Fruit fly (Drosophila melanogaster) whole organism, embryonic: Measurements from ENCODE around the gene JMJD5.

ENCODE experiments used
- Aef1 ChIP-seq: fragments of 200-800 bp; sonication (Bioruptor generic); IDR thresholded peaks from 3 replicates; pipeline ENCODE4 v1.3.6; 2022; ENCODE audit warnings: missing biosample characterization, missing genetic modification characterization
- CG10366 ChIP-seq: fragments of 200-800 bp; sonication (Bioruptor generic); IDR thresholded peaks from 2 replicates; pipeline ENCODE4 v1.3.6; 2022; ENCODE audit warnings: missing biosample characterization, missing genetic modification characterization
- CG10462 ChIP-seq: fragments of 200-800 bp; sonication (Bioruptor generic); optimal IDR thresholded peaks from 2 replicates; lab custom pipeline; 2016; ENCODE audit warnings: missing biosample characterization, missing genetic modification characterization
- CG13424 ChIP-seq: fragments of 200-800 bp; sonication (Bioruptor generic); optimal IDR thresholded peaks from 2 replicates; lab custom pipeline; 2019; ENCODE audit warnings: missing biosample characterization, mild to moderate bottlenecking, missing genetic modification characterization, moderate library complexity
- CG13624 ChIP-seq: fragments of 200-800 bp; sonication (Bioruptor generic); optimal IDR thresholded peaks from 2 replicates; lab custom pipeline; 2016; ENCODE audit warnings: missing biosample characterization, missing genetic modification characterization
- CG14441 ChIP-seq: fragments of 200-800 bp; sonication (Bioruptor generic); IDR thresholded peaks from 2 replicates; pipeline ENCODE4 v1.3.6; 2022; ENCODE audit warnings: missing biosample characterization, missing genetic modification characterization
- CG16813 ChIP-seq: fragments of 200-800 bp; sonication (Bioruptor generic); IDR thresholded peaks from 3 replicates; pipeline ENCODE4 v1.3.6; 2022; ENCODE audit warnings: missing biosample characterization, missing genetic modification characterization; ENCODE audit not compliant: partially characterized antibody
- CG3995 ChIP-seq: fragments of 200-800 bp; sonication (Bioruptor generic); optimal IDR thresholded peaks from 3 replicates; lab custom pipeline; 2016; ENCODE audit warnings: missing biosample characterization, missing genetic modification characterization
- CG4820 ChIP-seq: fragments of 200-800 bp; sonication (Bioruptor generic); optimal IDR thresholded peaks from 3 replicates; lab custom pipeline; 2016; ENCODE audit warnings: missing biosample characterization, missing genetic modification characterization
- CG7928 ChIP-seq: fragments of 200-800 bp; sonication (Bioruptor generic); optimal IDR thresholded peaks from 2 replicates; lab custom pipeline; 2017; ENCODE audit warnings: missing biosample characterization, mild to moderate bottlenecking, missing genetic modification characterization
- CG8281 ChIP-seq: fragments of 200-800 bp; sonication (Bioruptor generic); optimal IDR thresholded peaks from 2 replicates; lab custom pipeline; 2018; ENCODE audit warnings: missing biosample characterization, mild to moderate bottlenecking, missing genetic modification characterization, moderate library complexity
- CG8290 ChIP-seq, 3 experiments: fragments of 200-800 bp; sonication (Bioruptor generic); optimal IDR thresholded peaks; 2 replicates each; lab custom pipeline; 2016 to 2019; ENCODE audit warnings: missing biosample characterization in 3 of 3, missing genetic modification characterization in 3 of 3, mild to moderate bottlenecking in 2 of 3, moderate library complexity in 1 of 3
- CG9876 ChIP-seq: fragments of 200-800 bp; sonication (Bioruptor generic); optimal IDR thresholded peaks from 2 replicates; lab custom pipeline; 2016; ENCODE audit warnings: missing biosample characterization, missing genetic modification characterization
- CrebB ChIP-seq: fragments of 200-800 bp; sonication (Bioruptor generic); optimal IDR thresholded peaks from 3 replicates; lab custom pipeline; 2018; ENCODE audit warnings: missing biosample characterization, mild to moderate bottlenecking, missing genetic modification characterization
- Dfd ChIP-seq, 2 experiments: fragments of >200 bp; optimal IDR thresholded peaks; 2 replicates each; lab custom pipeline; 2017; ENCODE audit warnings: missing biosample characterization in 2 of 2, missing genetic modification characterization in 2 of 2
- E2f2 ChIP-seq: fragments of 200-800 bp; sonication (Bioruptor generic); IDR thresholded peaks from 2 replicates; pipeline ENCODE4 v1.3.6; 2022; ENCODE audit warnings: missing biosample characterization, missing genetic modification characterization
- Eip74EF ChIP-seq, 2 experiments: fragments of 200-800 bp in 1 of 2; fragments of >200 bp in 1 of 2; sonication (Bioruptor generic) in 1 of 2; optimal IDR thresholded peaks; 2 replicates each; lab custom pipeline; 2017 to 2019; ENCODE audit warnings: missing biosample characterization in 2 of 2, missing genetic modification characterization in 2 of 2, mild to moderate bottlenecking in 1 of 2, moderate library complexity in 1 of 2
- HLH3B ChIP-seq: fragments of 200-800 bp; sonication (Bioruptor generic); IDR thresholded peaks from 2 replicates; pipeline ENCODE4 v1.3.6; 2022; ENCODE audit warnings: missing biosample characterization, missing genetic modification characterization
- Med ChIP-seq: fragments of 200-800 bp; sonication (Bioruptor generic); peaks from one replicate; lab custom pipeline; 2016; ENCODE audit warnings: missing biosample characterization, missing genetic modification characterization, mild to moderate bottlenecking, inconsistent platforms, moderate library complexity
- Oli ChIP-seq: fragments of 200-800 bp; sonication (Bioruptor generic); optimal IDR thresholded peaks from 2 replicates; lab custom pipeline; 2018; ENCODE audit warnings: missing biosample characterization, mild to moderate bottlenecking, missing genetic modification characterization, moderate library complexity
- Optix ChIP-seq: fragments of 200-800 bp; sonication (Bioruptor generic); IDR thresholded peaks from 3 replicates; pipeline ENCODE4 v1.3.6; 2022; ENCODE audit warnings: missing biosample characterization, missing genetic modification characterization
- Sox102F ChIP-seq: fragments of 200-800 bp; sonication (Bioruptor generic); optimal IDR thresholded peaks from 2 replicates; lab custom pipeline; 2018; ENCODE audit warnings: missing biosample characterization, mild to moderate bottlenecking, missing genetic modification characterization, moderate library complexity
- Ssrp ChIP-seq: fragments of 200-800 bp; sonication (Bioruptor generic); optimal IDR thresholded peaks from 2 replicates; lab custom pipeline; 2018; ENCODE audit warnings: missing biosample characterization, mild to moderate bottlenecking, missing genetic modification characterization, moderate library complexity
- bigmax ChIP-seq: fragments of 200-800 bp; sonication (Bioruptor generic); optimal IDR thresholded peaks from 2 replicates; lab custom pipeline; 2018; ENCODE audit warnings: missing biosample characterization, mild to moderate bottlenecking, missing genetic modification characterization
- br ChIP-seq: fragments of >200 bp; optimal IDR thresholded peaks from 2 replicates; lab custom pipeline; 2017
- bsh ChIP-seq, 2 experiments: fragments of 200-800 bp; sonication (Bioruptor generic); optimal IDR thresholded peaks; 2 replicates each; lab custom pipeline; 2017 to 2018; ENCODE audit warnings: mild to moderate bottlenecking in 2 of 2, missing biosample characterization in 2 of 2, missing genetic modification characterization in 2 of 2, moderate library complexity in 1 of 2
- caup ChIP-seq: fragments of 200-800 bp; sonication (Bioruptor generic); optimal IDR thresholded peaks from 3 replicates; lab custom pipeline; 2017; ENCODE audit warnings: missing biosample characterization, mild to moderate bottlenecking, missing genetic modification characterization, moderate library complexity; ENCODE audit not compliant: severe bottlenecking
- cg ChIP-seq: fragments of 200-800 bp; sonication (Bioruptor generic); optimal IDR thresholded peaks from 3 replicates; lab custom pipeline; 2019; ENCODE audit warnings: missing biosample characterization, mild to moderate bottlenecking, missing genetic modification characterization, moderate library complexity
- corto ChIP-seq: fragments of 200-800 bp; sonication (Bioruptor generic); optimal IDR thresholded peaks from 2 replicates; lab custom pipeline; 2016; ENCODE audit warnings: missing biosample characterization, mild to moderate bottlenecking, missing genetic modification characterization, moderate library complexity
- dan ChIP-seq: fragments of 200-800 bp; sonication (Bioruptor generic); IDR thresholded peaks from 2 replicates; pipeline ENCODE4 v1.3.6; 2022; ENCODE audit warnings: missing biosample characterization, missing genetic modification characterization
- fd96Cb ChIP-seq: fragments of 200-800 bp; sonication (Bioruptor generic); optimal IDR thresholded peaks from 2 replicates; lab custom pipeline; 2018; ENCODE audit warnings: missing biosample characterization, mild to moderate bottlenecking, missing genetic modification characterization, moderate library complexity
- gce ChIP-seq: fragments of 200-800 bp; sonication (Bioruptor generic); IDR thresholded peaks from 3 replicates; pipeline ENCODE4 v1.3.6; 2022; ENCODE audit warnings: missing biosample characterization, missing genetic modification characterization
- grn ChIP-seq: fragments of 200-800 bp; sonication (Bioruptor generic); optimal IDR thresholded peaks from 3 replicates; lab custom pipeline; 2017; ENCODE audit warnings: missing biosample characterization, missing genetic modification characterization
- her ChIP-seq: fragments of 200-800 bp; sonication (Bioruptor generic); optimal IDR thresholded peaks from 2 replicates; lab custom pipeline; 2016; ENCODE audit warnings: missing biosample characterization, missing genetic modification characterization
- hkb ChIP-seq, 2 experiments: fragments of 200-800 bp in 1 of 2; fragments of >200 bp in 1 of 2; sonication (Bioruptor generic) in 1 of 2; IDR thresholded peaks in 1 of 2; optimal IDR thresholded peaks in 1 of 2; 2 replicates each; pipeline versions ENCODE4 v1.3.6 to Lab custom; 2017 to 2022; ENCODE audit warnings: missing biosample characterization in 1 of 2, missing genetic modification characterization in 1 of 2
- hth ChIP-seq: fragments of >200 bp; optimal IDR thresholded peaks from 2 replicates; lab custom pipeline; 2017; ENCODE audit warnings: inconsistent platforms
- ken ChIP-seq: fragments of 200-800 bp; sonication (Bioruptor generic); IDR thresholded peaks from 3 replicates; pipeline ENCODE4 v1.3.6; 2022; ENCODE audit warnings: missing biosample characterization, missing genetic modification characterization
- klu ChIP-seq: fragments of 200-800 bp; sonication (Bioruptor generic); IDR thresholded peaks from 2 replicates; pipeline ENCODE4 v1.3.6; 2022; ENCODE audit warnings: missing biosample characterization, missing genetic modification characterization
- lab ChIP-seq: fragments of 200-800 bp; sonication (Bioruptor generic); optimal IDR thresholded peaks from 3 replicates; lab custom pipeline; 2017; ENCODE audit warnings: missing biosample characterization, missing genetic modification characterization, mild to moderate bottlenecking, moderate library complexity, missing genetic modification reagents
- lbe ChIP-seq: fragments of 200-800 bp; sonication (Bioruptor generic); optimal IDR thresholded peaks from 2 replicates; lab custom pipeline; 2016; ENCODE audit warnings: missing biosample characterization, mild to moderate bottlenecking, missing genetic modification characterization
- lilli ChIP-seq: fragments of 200-800 bp; sonication (Bioruptor generic); optimal IDR thresholded peaks from 3 replicates; lab custom pipeline; 2016; ENCODE audit warnings: missing biosample characterization, missing genetic modification characterization
- mirr ChIP-seq: fragments of 200-800 bp; sonication (Bioruptor generic); optimal IDR thresholded peaks from 3 replicates; lab custom pipeline; 2018; ENCODE audit warnings: missing biosample characterization, mild to moderate bottlenecking, missing genetic modification characterization
- p53 ChIP-seq: fragments of 200-800 bp; sonication (Bioruptor generic); optimal IDR thresholded peaks from 2 replicates; lab custom pipeline; 2016; ENCODE audit warnings: missing biosample characterization, missing genetic modification characterization
- rib ChIP-seq: fragments of 200-800 bp; sonication (Bioruptor generic); IDR thresholded peaks from 2 replicates; pipeline ENCODE4 v1.3.6; 2022; ENCODE audit warnings: missing biosample characterization, missing genetic modification characterization
- sim ChIP-seq: fragments of 200-800 bp; sonication (Bioruptor generic); IDR thresholded peaks from 2 replicates; pipeline ENCODE4 v1.3.6; 2022; ENCODE audit warnings: missing biosample characterization, missing genetic modification characterization
- sima ChIP-seq: fragments of 200-800 bp; sonication (Bioruptor generic); optimal IDR thresholded peaks from 2 replicates; lab custom pipeline; 2016; ENCODE audit warnings: missing biosample characterization, missing genetic modification characterization
- slp2 ChIP-seq: fragments of 200-800 bp; sonication (Bioruptor generic); optimal IDR thresholded peaks from 2 replicates; lab custom pipeline; 2016; ENCODE audit warnings: missing biosample characterization, missing genetic modification characterization
- zfh2 ChIP-seq: fragments of 200-800 bp; sonication (Bioruptor generic); optimal IDR thresholded peaks from 2 replicates; lab custom pipeline; 2016; ENCODE audit warnings: missing biosample characterization, missing genetic modification characterization

JMJD5 gene

dm6 chr3L:815234-816200, 25.6 kb downstream of the JMJD5 start (continued):
- TF ChIP-seq bigmax (GFP tag; lab: Kevin White, UChicago) (no peak), CG13424 (tag; lab: Kevin White, UChicago) (peak; percentile 60), CG10366 (GFP tag; lab: Robert Waterston, UW) (peak; percentile 68), slp2 (no peak), E2f2 (peak; percentile 34; the same call in 1 of the 2 replicates), Oli (tag; lab: Kevin White, UChicago) (no peak), cg (GFP tag; lab: Kevin White, UChicago) (no peak), mirr (GFP tag; lab: Kevin White, UChicago) (no peak), CG4820 (GFP tag; lab: Kevin White, UChicago) (no peak), klu (0 out of 2 replicates have a peak, but pooled peaks have one; percentile 21), hkb (optimal IDR thresholded peaks at IDR 0.05; lab: Kevin White, UChicago) (no peak), hkb (GFP tag; IDR thresholded peaks at IDR 0.05; lab: Robert Waterston, UW) (peak; percentile 40; the same call in 1 of the 2 replicates), CG10462 (GFP tag; lab: Kevin White, UChicago) (no peak), sima (GFP tag; lab: Kevin White, UChicago) (no peak), Aef1 (GFP tag; lab: Robert Waterston, UW) (peak; percentile 32; the same call in 1 of the 3 replicates), CG16813 (GFP tag; lab: Robert Waterston, UW) (no peak), CG7928 (GFP tag; lab: Kevin White, UChicago) (no peak), Med (peak; percentile 73), Sox102F (GFP tag; lab: Kevin White, UChicago) (peak; percentile 64), p53 (no peak), zfh2 (GFP tag; lab: Kevin White, UChicago) (no peak), dan (GFP tag; lab: Robert Waterston, UW) (no peak), caup (GFP tag; lab: Kevin White, UChicago) (no peak), Ssrp (tag; lab: Kevin White, UChicago) (peak; percentile 49), CG13624 (GFP tag; lab: Kevin White, UChicago) (no peak), CG3995 (no peak), corto (GFP tag; lab: Kevin White, UChicago) (no peak), lbe (GFP tag; lab: Kevin White, UChicago) (no peak), CG8281 (no peak), CG9876 (GFP tag; lab: Kevin White, UChicago) (no peak), CG14441 (peak; percentile 35; the same call in 1 of the 2 replicates), hth (no peak), bsh (GFP tag; optimal IDR thresholded peaks at IDR 0.05; lab: Kevin White, UChicago) (peak in 1 of 2 experiments; percentile 44), her (GFP tag; lab: Kevin White, UChicago) (no peak), rib (GFP tag; lab: Robert Waterston, UW) (no peak), gce (no peak; the same call in 2 of the 3 replicates), br (lab: Kevin White, UChicago) (no peak), HLH3B (peak; percentile 53; the same call in 1 of the 2 replicates), lilli (GFP tag; lab: Kevin White, UChicago) (no peak), Optix (GFP tag; lab: Robert Waterston, UW) (0 out of 3 replicates have a peak, but pooled peaks have one; percentile 18), Eip74EF (GFP tag; optimal IDR thresholded peaks at IDR 0.05; lab: Kevin White, UChicago) (no peak), sim (GFP tag; lab: Robert Waterston, UW) (no peak), fd96Cb (peak; percentile 38), CG8290 (GFP tag; optimal IDR thresholded peaks at IDR 0.05; lab: Kevin White, UChicago) (no peak), CG8290 (tag; optimal IDR thresholded peaks at IDR 0.05; lab: Kevin White, UChicago) (no peak), Dfd (GFP tag; optimal IDR thresholded peaks at IDR 0.05; lab: Kevin White, UChicago) (no peak), grn (GFP tag; lab: Kevin White, UChicago) (no peak), ken (GFP tag; lab: Robert Waterston, UW) (no peak), lab (GFP tag; lab: Kevin White, UChicago) (peak; percentile 33), CrebB (no peak)
